Fruit fly (Drosophila melanogaster): ENCODE data around the gene RanBP3.

The RanBP3 gene

dm6 chr3R:23722680-23723372 is 29.8 kb downstream of the RanBP3 start, which contains the start of gene CG10365 (continued):
- TF ChIP-seq CG34376 (GFP tag; optimal IDR thresholded peaks at IDR 0.05) (peak; percentile 22), CG2875 (GFP tag; optimal IDR thresholded peaks at IDR 0.05) (peak; percentile 33), Doc3 (GFP tag; IDR thresholded peaks at IDR 0.05; ENCODE audit: partially characterized antibody) (no peak), cwo (GFP tag; optimal IDR thresholded peaks at IDR 0.05) (peak; percentile 90), hb (GFP tag; IDR thresholded peaks at IDR 0.05; ENCODE audit: partially characterized antibody) (no peak), CG2120 (GFP tag; optimal IDR thresholded peaks at IDR 0.05) (peak; percentile 81), Hr3 (GFP tag; optimal IDR thresholded peaks at IDR 0.05) (peak; percentile 84), CG7786 (GFP tag; optimal IDR thresholded peaks at IDR 0.05) (no peak), CG17359 (tag; optimal IDR thresholded peaks at IDR 0.05) (peak; percentile 93), Hsf (GFP tag; optimal IDR thresholded peaks at IDR 0.05) (peak; percentile 38), caup (GFP tag; optimal IDR thresholded peaks at IDR 0.05; ENCODE audit: severe bottlenecking) (peak; percentile 73)

dm6 chr3R:23721936-23722335 is 30.7 kb downstream of the RanBP3 start:
- no peak for TF ChIP-seq Tbp (GFP tag; optimal IDR thresholded peaks at IDR 0.05)
- no peak for TF ChIP-seq CG3065 (GFP tag; optimal IDR thresholded peaks at IDR 0.05)
- no peak for TF ChIP-seq CG10654 (GFP tag; optimal IDR thresholded peaks at IDR 0.05)
- no peak for TF ChIP-seq al (GFP tag; IDR thresholded peaks at IDR 0.05)
- TF ChIP-seq CG12155 (GFP tag; optimal IDR thresholded peaks at IDR 0.05), result peak; percentile 1
- peak; percentile 64 for TF ChIP-seq CG15696 (tag; optimal IDR thresholded peaks at IDR 0.05)
- peak; percentile 43 for TF ChIP-seq CG12391 (tag; optimal IDR thresholded peaks at IDR 0.05)
- TF ChIP-seq Ptx1 (GFP tag; IDR thresholded peaks at IDR 0.05), result peak; percentile 46; the same call in 1 of the 2 replicates
- peak; percentile 64 for TF ChIP-seq PHDP (tag; optimal IDR thresholded peaks at IDR 0.05)
- peak; percentile 2 for TF ChIP-seq Ets97D (GFP tag; optimal IDR thresholded peaks at IDR 0.05)
- no peak for TF ChIP-seq CG8089 (GFP tag; optimal IDR thresholded peaks at IDR 0.05)
- peak; percentile 26 for TF ChIP-seq trem (tag; optimal IDR thresholded peaks at IDR 0.05)
- TF ChIP-seq pita (GFP tag; optimal IDR thresholded peaks at IDR 0.05), result peak; percentile 17
- TF ChIP-seq gsb-n (tag; optimal IDR thresholded peaks at IDR 0.05), result peak; percentile 7
- peak; percentile 26 for TF ChIP-seq CG18262 (tag; optimal IDR thresholded peaks at IDR 0.05)
- TF ChIP-seq pros (GFP tag; optimal IDR thresholded peaks at IDR 0.05), result peak; percentile 80
- TF ChIP-seq tx (GFP tag; optimal IDR thresholded peaks at IDR 0.05), result no peak
- peak; percentile 29; the same call in 1 of the 3 replicates for TF ChIP-seq CG17361 (GFP tag; IDR thresholded peaks at IDR 0.05)
- TF ChIP-seq CG2678 (tag; optimal IDR thresholded peaks at IDR 0.05), result peak; percentile 42
- TF ChIP-seq gro (GFP tag; optimal IDR thresholded peaks at IDR 0.05), result no peak
- TF ChIP-seq row (GFP tag; IDR thresholded peaks at IDR 0.05), result no peak
- peak; percentile 14 for TF ChIP-seq CG17359 (tag; optimal IDR thresholded peaks at IDR 0.05)
- TF ChIP-seq lilli (GFP tag; optimal IDR thresholded peaks at IDR 0.05), result peak; percentile 34
- TF ChIP-seq Rx (GFP tag; IDR thresholded peaks at IDR 0.05), result no peak
- TF ChIP-seq CG2120 (GFP tag; optimal IDR thresholded peaks at IDR 0.05), result peak; percentile 43
- TF ChIP-seq org-1 (GFP tag; optimal IDR thresholded peaks at IDR 0.05), result no peak
- TF ChIP-seq Xbp1 (GFP tag; optimal IDR thresholded peaks at IDR 0.05), result peak; percentile 55
- TF ChIP-seq CG14441 (GFP tag; IDR thresholded peaks at IDR 0.05), result 0 out of 2 replicates have a peak, but pooled peaks have one; percentile 6
- TF ChIP-seq cato (GFP tag; optimal IDR thresholded peaks at IDR 0.05; ENCODE audit: borderline replicate concordance), result no peak
- peak; percentile 56 for TF ChIP-seq slbo (GFP tag; IDR thresholded peaks at IDR 0.05)
- peak; percentile 93 for TF ChIP-seq CG2199 (GFP tag; IDR thresholded peaks at IDR 0.05)
- peak; percentile 25 for TF ChIP-seq CG3995 (GFP tag; optimal IDR thresholded peaks at IDR 0.05)
- no peak for TF ChIP-seq CG31365 (tag; optimal IDR thresholded peaks at IDR 0.05)
- TF ChIP-seq CG34376 (GFP tag; optimal IDR thresholded peaks at IDR 0.05), result no peak
- TF ChIP-seq exex (tag; optimal IDR thresholded peaks at IDR 0.05), result peak; percentile 41
- TF ChIP-seq CG5180 (GFP tag; optimal IDR thresholded peaks at IDR 0.05), result no peak
- no peak for TF ChIP-seq CG1529 (GFP tag; optimal IDR thresholded peaks at IDR 0.05)
- TF ChIP-seq CG12659 (GFP tag; optimal IDR thresholded peaks at IDR 0.05), result peak; percentile 61
- peak; percentile 21 for TF ChIP-seq ind (GFP tag; optimal IDR thresholded peaks at IDR 0.05)
- TF ChIP-seq Hr3 (GFP tag; optimal IDR thresholded peaks at IDR 0.05), result peak; percentile 7
